Worm (Caenorhabditis elegans): Measurements from ENCODE around the gene F54D5.17.

ce11 chrII:11514775-11515174, 41.7 kb upstream of the F54D5.17 start, which contains the start of gene srh-44:
- no peak for TF ChIP-seq dpl-1 (GFP tag; optimal IDR thresholded peaks at IDR 0.05)
- TF ChIP-seq lin-13 (GFP tag; optimal IDR thresholded peaks at IDR 0.05): no peak
- no peak for TF ChIP-seq nhr-76 (tag; optimal IDR thresholded peaks at IDR 0.05)
- no peak for TF ChIP-seq lin-15B (tag; optimal IDR thresholded peaks at IDR 0.05)
- TF ChIP-seq ceh-82 (tag; optimal IDR thresholded peaks at IDR 0.05): no peak
- no peak for TF ChIP-seq nhr-48 (tag; optimal IDR thresholded peaks at IDR 0.05)
- no peak for TF ChIP-seq lin-29 (GFP tag; IDR thresholded peaks at IDR 0.05)
- TF ChIP-seq nhr-237 (tag; optimal IDR thresholded peaks at IDR 0.05): no peak
- no peak for TF ChIP-seq ces-1 (GFP tag; optimal IDR thresholded peaks at IDR 0.05)
- TF ChIP-seq unc-62 (GFP tag; optimal IDR thresholded peaks at IDR 0.05 in 1 of 2): no peak
- no peak for TF ChIP-seq unc-62 (tag; optimal IDR thresholded peaks at IDR 0.05)
- TF ChIP-seq nhr-6 (tag; optimal IDR thresholded peaks at IDR 0.05): no peak
- TF ChIP-seq Y48G9A.11 (GFP tag; IDR thresholded peaks at IDR 0.05): no peak
- no peak for TF ChIP-seq nhr-77 (tag; optimal IDR thresholded peaks at IDR 0.05)
- no peak for TF ChIP-seq set-16 (GFP tag; IDR thresholded peaks at IDR 0.05)

Measured in whole organism, L4 larva.